Worm (Caenorhabditis elegans) whole organism, L2 larva: ENCODE data around the gene unc-17.

Experiments
- C34F6.9 ChIP-seq: fragments of 150-350 bp; optimal IDR thresholded peaks from 2 replicates; lab custom pipeline; 2014; ENCODE audit warnings: missing biosample characterization, missing genetic modification characterization
- F13H6.1 ChIP-seq: sonication (generic microtip); optimal IDR thresholded peaks from 2 replicates; lab custom pipeline; 2016; ENCODE audit warnings: missing genetic modification characterization, missing compliant biosample characterization
- R02D3.7 ChIP-seq: fragments of 150-350 bp; optimal IDR thresholded peaks from 2 replicates; lab custom pipeline; 2014; ENCODE audit warnings: missing biosample characterization, missing genetic modification characterization
- alr-1 ChIP-seq: fragments of 150-350 bp; optimal IDR thresholded peaks from 2 replicates; lab custom pipeline; 2014; ENCODE audit warnings: missing biosample characterization, missing genetic modification characterization
- ama-1 ChIP-seq: fragments of 150-350 bp; optimal IDR thresholded peaks from 2 replicates; lab custom pipeline; 2018; ENCODE audit warnings: inconsistent platforms
- blmp-1 ChIP-seq: sonication (generic microtip); optimal IDR thresholded peaks from 2 replicates; lab custom pipeline; 2017; ENCODE audit warnings: missing genetic modification characterization, mild to moderate bottlenecking, missing compliant biosample characterization, antibody characterized with exemption, moderate library complexity; ENCODE audit not compliant: insufficient read depth
- ceh-82 ChIP-seq: fragments of 150-350 bp; optimal IDR thresholded peaks from 2 replicates; lab custom pipeline; 2014; ENCODE audit warnings: missing biosample characterization, missing genetic modification characterization
- crh-2 ChIP-seq: sonication (generic microtip); optimal IDR thresholded peaks from 2 replicates; lab custom pipeline; 2017; ENCODE audit warnings: missing biosample characterization, missing genetic modification characterization
- dmd-4 ChIP-seq: sonication (generic microtip); optimal IDR thresholded peaks from 2 replicates; lab custom pipeline; 2017; ENCODE audit warnings: missing biosample characterization, missing genetic modification characterization
- egl-27 ChIP-seq: sonication (generic microtip); optimal IDR thresholded peaks from 3 replicates; lab custom pipeline; 2017; ENCODE audit warnings: missing biosample characterization, missing genetic modification reagents, missing genetic modification characterization
- elt-1 ChIP-seq: fragments of 150-350 bp; optimal IDR thresholded peaks from 2 replicates; lab custom pipeline; 2014; ENCODE audit warnings: missing biosample characterization, missing genetic modification characterization
- elt-3 ChIP-seq: sonication (generic microtip); optimal IDR thresholded peaks from 2 replicates; lab custom pipeline; 2017; ENCODE audit warnings: missing biosample characterization, missing genetic modification characterization
- lin-13 ChIP-seq: fragments of 150-350 bp; optimal IDR thresholded peaks from 2 replicates; lab custom pipeline; 2014; ENCODE audit warnings: missing biosample characterization, missing genetic modification reagents, missing genetic modification characterization
- lin-39 ChIP-seq: fragments of 150-350 bp; optimal IDR thresholded peaks from 2 replicates; lab custom pipeline; 2014; ENCODE audit warnings: missing biosample characterization, missing genetic modification reagents, missing genetic modification characterization
- lsy-2 ChIP-seq, 2 experiments: fragments of 150-350 bp in 1 of 2; sonication (generic microtip) in 1 of 2; optimal IDR thresholded peaks; 2 replicates each; lab custom pipeline; 2014 to 2017; ENCODE audit warnings: missing biosample characterization in 2 of 2, missing genetic modification characterization in 2 of 2
- mbf-1 ChIP-seq: sonication (generic microtip); optimal IDR thresholded peaks from 2 replicates; lab custom pipeline; 2017; ENCODE audit warnings: missing biosample characterization, missing genetic modification characterization
- nhr-11 ChIP-seq: fragments of 150-350 bp; optimal IDR thresholded peaks from 2 replicates; lab custom pipeline; 2014; ENCODE audit warnings: missing biosample characterization, missing genetic modification characterization
- nhr-12 ChIP-seq: fragments of 150-350 bp; optimal IDR thresholded peaks from 2 replicates; lab custom pipeline; 2014; ENCODE audit warnings: missing biosample characterization, missing genetic modification characterization
- nhr-21 ChIP-seq: fragments of 150-350 bp; optimal IDR thresholded peaks from 2 replicates; lab custom pipeline; 2014; ENCODE audit warnings: missing biosample characterization, missing genetic modification characterization
- nhr-23 ChIP-seq: fragments of 150-350 bp; optimal IDR thresholded peaks from 2 replicates; lab custom pipeline; 2014; ENCODE audit warnings: missing biosample characterization, missing genetic modification reagents, missing genetic modification characterization
- nhr-6 ChIP-seq: fragments of 150-350 bp; optimal IDR thresholded peaks from 2 replicates; lab custom pipeline; 2014; ENCODE audit warnings: missing biosample characterization, missing genetic modification characterization
- sem-4 ChIP-seq: fragments of 150-350 bp; optimal IDR thresholded peaks from 2 replicates; lab custom pipeline; 2014; ENCODE audit warnings: missing biosample characterization, missing genetic modification reagents, missing genetic modification characterization
- sma-3 ChIP-seq: sonication (generic microtip); optimal IDR thresholded peaks from 2 replicates; lab custom pipeline; 2016; ENCODE audit warnings: missing genetic modification reagents, missing genetic modification characterization, missing compliant biosample characterization
- snpc-4 ChIP-seq: fragments of 150-350 bp; optimal IDR thresholded peaks from 2 replicates; lab custom pipeline; 2014; ENCODE audit warnings: missing biosample characterization, missing genetic modification characterization
- unc-39 ChIP-seq: fragments of 150-350 bp; optimal IDR thresholded peaks from 2 replicates; lab custom pipeline; 2014; ENCODE audit warnings: missing biosample characterization, missing genetic modification characterization
- unc-55 ChIP-seq: fragments of 150-350 bp; sonication (generic microtip); optimal IDR thresholded peaks from 3 replicates; lab custom pipeline; 2014; ENCODE audit warnings: missing biosample characterization, missing genetic modification reagents, missing genetic modification characterization
- zag-1 ChIP-seq: fragments of 150-350 bp; optimal IDR thresholded peaks from 2 replicates; lab custom pipeline; 2014; ENCODE audit warnings: missing biosample characterization, missing genetic modification characterization
- ztf-1 ChIP-seq: fragments of 200-800 bp; sonication (Bioruptor generic); conservative IDR thresholded peaks from 2 replicates; pipeline ENCODE4 v1.3.6; 2022; ENCODE audit warnings: missing genetic modification characterization, missing compliant biosample characterization
- ztf-4 ChIP-seq: fragments of 150-350 bp; optimal IDR thresholded peaks from 2 replicates; lab custom pipeline; 2014; ENCODE audit warnings: missing biosample characterization, missing genetic modification characterization

Gene unc-17

DNA sequence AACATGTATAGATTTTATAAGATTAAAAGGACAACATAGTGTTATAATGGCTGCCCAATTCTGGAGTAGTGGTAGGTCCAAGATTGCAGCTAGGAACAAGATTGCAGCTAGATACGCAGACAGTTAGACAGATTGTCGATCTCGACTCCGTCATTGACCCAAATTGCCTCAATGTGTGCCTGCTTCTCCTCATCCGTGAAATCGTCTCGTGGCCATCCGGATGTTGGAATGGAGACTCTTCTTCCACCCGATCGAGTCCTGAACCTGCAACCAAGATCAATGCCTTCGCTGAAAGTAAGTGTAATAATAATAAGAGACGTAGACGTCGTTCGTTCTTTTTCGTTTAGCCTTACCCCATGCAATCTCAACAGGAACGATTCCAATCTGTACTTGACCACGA, 45.8 kb downstream of the unc-17 start:
- TF ChIP-seq R02D3.7 (tag; lab: Kevin White, UChicago), result no peak
- no peak for TF ChIP-seq sem-4 (tag; lab: Kevin White, UChicago)
- TF ChIP-seq lin-39 (tag; lab: Kevin White, UChicago), result no peak
- no peak for TF ChIP-seq elt-1 (tag; lab: Kevin White, UChicago)
- no peak for TF ChIP-seq crh-2 (tag; lab: Kevin White, UChicago)
- no peak for TF ChIP-seq ceh-82 (tag; lab: Kevin White, UChicago)
- TF ChIP-seq alr-1, result no peak

DNA sequence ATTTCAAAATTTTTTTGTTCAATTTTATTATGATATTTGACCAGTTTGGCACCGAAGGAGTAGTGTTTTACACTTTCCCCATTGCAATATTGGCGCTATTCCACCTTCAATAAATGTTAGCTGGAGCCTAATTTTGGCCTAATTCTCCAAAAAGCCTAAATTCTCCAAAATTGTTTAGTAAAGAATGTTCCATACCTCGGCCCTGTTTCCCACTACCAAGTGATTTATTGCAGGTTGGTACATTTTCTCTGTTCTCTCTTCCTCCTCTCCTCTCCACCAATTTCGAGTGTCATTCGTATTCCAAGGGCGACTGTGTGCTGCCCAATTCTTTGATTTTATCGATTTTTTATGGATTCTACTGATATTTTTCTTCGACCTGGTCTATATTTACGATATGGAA, 46.3 kb downstream of the unc-17 start, which contains the start of gene Y37E11B.2:
Gene Y37E11B.2 (plus strand): TSS at position 301 of the 400 bp plus-strand sequence.
- TF ChIP-seq nhr-6 (tag; lab: Kevin White, UChicago), result no peak
- TF ChIP-seq mbf-1 (tag; lab: Kevin White, UChicago), result no peak
- TF ChIP-seq nhr-11 (tag; lab: Kevin White, UChicago), result no peak
- TF ChIP-seq zag-1 (tag; lab: Kevin White, UChicago), result no peak
- TF ChIP-seq ztf-1, result no peak
- no peak for TF ChIP-seq sma-3 (GFP tag; lab: Kevin White, UChicago)
- TF ChIP-seq ztf-4, result no peak

DNA sequence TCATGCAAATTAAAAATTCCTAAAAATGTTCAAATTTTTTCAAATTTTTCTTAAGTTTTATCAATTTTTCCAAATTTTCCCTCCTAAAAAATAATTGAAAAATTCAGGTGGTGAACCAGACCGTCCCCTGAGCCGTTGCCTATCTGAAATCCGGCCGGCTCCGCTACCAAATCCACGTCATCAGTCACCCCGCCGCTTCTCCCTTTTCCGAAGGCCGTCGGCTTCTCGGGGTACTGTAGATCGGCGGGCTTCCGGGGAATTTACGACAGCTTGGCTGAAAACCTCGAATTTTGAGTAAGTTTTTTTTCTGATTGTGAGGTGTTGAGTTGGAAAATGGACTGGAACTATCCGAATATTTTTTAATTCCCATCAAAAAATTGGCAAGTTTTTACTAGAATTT, 53.9 kb downstream of the unc-17 start:
- TF ChIP-seq lin-13 (GFP tag; lab: Kevin White, UChicago) (no peak), mbf-1 (tag; lab: Kevin White, UChicago) (no peak), egl-27 (tag; lab: Kevin White, UChicago) (no peak), lsy-2 (tag; optimal IDR thresholded peaks at IDR 0.05; lab: Kevin White, UChicago) (no peak), alr-1 (no peak), C34F6.9 (tag; lab: Kevin White, UChicago) (no peak), nhr-23 (tag; lab: Kevin White, UChicago) (no peak), ama-1 (no peak), sem-4 (tag; lab: Kevin White, UChicago) (no peak), blmp-1 (tag; lab: Kevin White, UChicago) (no peak), unc-55 (GFP tag; lab: Kevin White, UChicago) (no peak), nhr-6 (tag; lab: Kevin White, UChicago) (no peak), nhr-21 (tag; lab: Kevin White, UChicago) (no peak), dmd-4 (tag; lab: Kevin White, UChicago) (no peak), R02D3.7 (tag; lab: Kevin White, UChicago) (no peak), F13H6.1 (tag; lab: Kevin White, UChicago) (no peak), nhr-12 (no peak)

DNA sequence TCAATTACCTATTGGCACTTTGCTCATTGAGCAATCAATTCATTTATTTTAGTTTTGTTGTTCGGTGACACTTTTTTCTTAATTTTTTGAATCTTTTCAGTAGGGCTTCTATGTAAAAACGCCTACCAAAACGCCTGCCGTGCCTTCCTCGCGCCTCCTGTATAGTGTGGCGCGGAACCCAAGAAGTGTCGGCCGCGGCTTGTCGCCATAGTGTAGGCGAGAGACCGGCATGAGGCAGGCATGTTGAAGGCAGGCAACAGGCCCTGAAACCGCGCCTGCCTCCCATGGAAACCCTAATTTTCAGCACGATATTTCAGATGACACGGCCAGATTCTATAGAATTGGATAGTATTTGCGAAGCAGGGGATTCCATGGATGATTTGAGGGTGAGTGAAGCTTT, 55.9 kb downstream of the unc-17 start, which contains the start of gene otpl-1:
Gene otpl-1 (plus strand): TSS at position 372 of the 400 bp plus-strand sequence.
- peak; percentile 26 for TF ChIP-seq snpc-4
- TF ChIP-seq ztf-4, result no peak
- no peak for TF ChIP-seq elt-3
- TF ChIP-seq unc-39 (tag; lab: Kevin White, UChicago), result no peak
- TF ChIP-seq, all 48 proteins: peak for 1
